Worm (Caenorhabditis elegans) whole organism, L2 larva: ENCODE results near the gene C03B1.2.

ENCODE experiments used
- elt-3 ChIP-seq: sonication (generic microtip); optimal IDR thresholded peaks from 2 replicates; lab custom pipeline; 2017; ENCODE audit warnings: missing biosample characterization, missing genetic modification characterization
- lin-13 ChIP-seq: fragments of 150-350 bp; optimal IDR thresholded peaks from 2 replicates; lab custom pipeline; 2014; ENCODE audit warnings: missing biosample characterization, missing genetic modification reagents, missing genetic modification characterization
- mdl-1 ChIP-seq, 2 experiments: fragments of 150-350 bp in 1 of 2; sonication (generic microtip) in 1 of 2; optimal IDR thresholded peaks; 2 replicates each; lab custom pipeline; 2017; ENCODE audit warnings: missing biosample characterization in 2 of 2, missing genetic modification characterization in 2 of 2
- nhr-237 ChIP-seq: fragments of 150-350 bp; optimal IDR thresholded peaks from 2 replicates; lab custom pipeline; 2014; ENCODE audit warnings: missing biosample characterization, missing genetic modification characterization
- nhr-77 ChIP-seq: fragments of 150-350 bp; optimal IDR thresholded peaks from 2 replicates; lab custom pipeline; 2014; ENCODE audit warnings: missing biosample characterization, missing genetic modification characterization
- peb-1 ChIP-seq: fragments of 150-350 bp; optimal IDR thresholded peaks from 2 replicates; lab custom pipeline; 2014; ENCODE audit warnings: missing biosample characterization, missing genetic modification characterization
- snpc-4 ChIP-seq: fragments of 150-350 bp; optimal IDR thresholded peaks from 2 replicates; lab custom pipeline; 2014; ENCODE audit warnings: missing biosample characterization, missing genetic modification characterization

- TF ChIP-seq nhr-237 = no peak
- TF ChIP-seq nhr-77 (tag; lab: Kevin White, UChicago) = no peak
- TF ChIP-seq snpc-4 = no peak
- no peak for TF ChIP-seq elt-3 (tag; lab: Kevin White, UChicago)
- TF ChIP-seq peb-1 (tag; lab: Kevin White, UChicago) = no peak
- no peak for TF ChIP-seq mdl-1 (tag; optimal IDR thresholded peaks at IDR 0.05; lab: Kevin White, UChicago)
- TF ChIP-seq lin-13 (GFP tag; lab: Kevin White, UChicago) = no peak
Measured at ce11 chrX:6320887-6321286, 48.9 kb upstream of the C03B1.2 start.
